Worm (Caenorhabditis elegans): Measurements from ENCODE around the gene lgc-27.

DNA sequence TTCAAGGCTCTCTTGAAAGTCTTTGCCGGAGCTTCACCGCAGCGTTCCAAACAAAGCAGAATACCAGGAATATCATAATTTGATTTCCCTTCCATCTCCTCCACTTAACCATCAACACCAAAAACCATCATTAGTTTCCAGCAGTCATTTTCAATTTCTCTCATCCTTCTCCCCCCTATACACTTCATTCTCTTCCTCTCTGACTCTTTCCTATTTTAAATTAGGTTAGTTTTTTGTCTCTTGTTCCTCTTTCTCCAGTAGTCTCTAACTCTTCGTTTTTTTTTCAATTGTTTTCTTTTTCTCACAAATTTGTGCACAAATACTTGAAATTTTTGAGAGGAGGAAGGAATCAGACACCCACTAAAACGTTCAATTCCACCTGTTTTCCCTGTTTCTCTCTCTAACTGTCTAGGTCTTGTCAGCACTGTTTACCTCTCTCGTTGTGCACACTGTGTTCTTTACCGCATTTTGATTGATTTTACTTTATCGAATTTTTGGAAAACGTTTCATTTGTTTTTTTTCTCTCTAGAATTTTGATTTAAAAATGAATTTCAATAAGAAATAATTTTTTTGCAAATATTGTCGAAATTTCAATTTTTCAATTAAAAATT is 42.1 kb upstream of the lgc-27 start:
- no peak for TF ChIP-seq him-1 (tag; optimal IDR thresholded peaks at IDR 0.05)
- no peak for TF ChIP-seq W03F9.2 (tag; optimal IDR thresholded peaks at IDR 0.05)
- no peak for TF ChIP-seq dao-5 (tag; optimal IDR thresholded peaks at IDR 0.05)

Measured in whole organism, L4/young adult.